Worm (Caenorhabditis elegans) whole organism, midembryonic: ENCODE measurements around the gene flp-28.

Experiments used
- T22C8.4 ChIP-seq: fragments of 200-800 bp; sonication (Bioruptor generic); IDR thresholded peaks from 2 replicates; pipeline ENCODE4 v1.3.6; 2022; ENCODE audit warnings: missing genetic modification characterization, missing compliant biosample characterization
- cog-1 ChIP-seq: sonication (generic microtip); optimal IDR thresholded peaks from 2 replicates; lab custom pipeline; 2016; ENCODE audit warnings: missing genetic modification characterization, missing compliant biosample characterization
- flt-1 ChIP-seq: fragments of 200-800 bp; sonication (Bioruptor generic); IDR thresholded peaks from 2 replicates; pipeline ENCODE4 v1.3.6; 2022; ENCODE audit warnings: missing genetic modification characterization, missing compliant biosample characterization
- klf-2 ChIP-seq: fragments of 200-800 bp; sonication (Bioruptor generic); conservative IDR thresholded peaks from 2 replicates; pipeline ENCODE4 v1.3.6; 2022; ENCODE audit warnings: missing genetic modification reagents, missing genetic modification characterization, missing compliant biosample characterization
- ref-1 ChIP-seq: fragments of 200-800 bp; sonication (Bioruptor generic); conservative IDR thresholded peaks from 2 replicates; pipeline ENCODE4 v1.3.6; 2022; ENCODE audit warnings: missing genetic modification reagents, missing genetic modification characterization, missing compliant biosample characterization
- ztf-23 ChIP-seq: fragments of 200-800 bp; sonication (Bioruptor generic); IDR thresholded peaks from 2 replicates; pipeline ENCODE4 v1.3.6; 2022; ENCODE audit warnings: missing genetic modification reagents, missing genetic modification characterization, missing compliant biosample characterization
- ztf-29 ChIP-seq: fragments of 200-800 bp; sonication (Bioruptor generic); IDR thresholded peaks from 2 replicates; pipeline ENCODE4 v1.3.6; 2022; ENCODE audit warnings: missing genetic modification reagents, missing genetic modification characterization, missing compliant biosample characterization

ce11 chrX:10074988-10075387 lies 12.8 kb downstream of the flp-28 start, which contains the start of gene dao-4:
- TF ChIP-seq T22C8.4 (no peak), flt-1 (GFP tag; lab: Robert Waterston, UW) (no peak), cog-1 (tag; lab: Kevin White, UChicago) (no peak), ztf-23 (GFP tag; lab: Robert Waterston, UW) (no peak), klf-2 (no peak), ztf-29 (GFP tag; lab: Robert Waterston, UW) (no peak), ref-1 (no peak)
